Fruit fly (Drosophila melanogaster): ENCODE data around the gene Septin4.

Gene Septin4

DNA sequence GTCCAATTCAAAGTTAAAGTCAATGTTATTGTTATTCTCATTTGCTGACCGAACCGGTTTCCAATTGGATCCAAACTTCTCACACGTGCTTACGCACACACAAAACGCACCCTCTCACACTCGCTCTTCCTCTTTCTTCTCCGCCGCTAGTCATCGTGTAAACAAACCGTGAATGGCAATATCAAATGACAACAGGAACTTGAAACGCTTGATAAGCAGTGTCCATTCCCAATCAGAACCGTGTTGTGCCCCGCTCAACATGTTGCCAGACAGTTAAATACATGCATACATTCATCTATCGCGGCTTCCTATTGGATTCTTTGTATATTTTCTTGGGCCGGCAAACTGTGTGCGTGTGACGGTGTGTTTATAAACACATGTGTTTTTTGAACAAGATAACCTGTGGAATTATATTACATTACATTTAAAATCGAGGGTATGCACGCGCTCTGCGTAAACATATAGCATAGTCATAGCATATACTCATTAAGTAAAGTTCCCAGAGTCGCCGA, 39.2 kb downstream of the Septin4 start (continued):
- TF ChIP-seq CG14860 (GFP tag; IDR thresholded peaks at IDR 0.05; ENCODE audit: partially characterized antibody) (no peak), CG33213 (GFP tag; optimal IDR thresholded peaks at IDR 0.05) (no peak), dmrt11E (tag; optimal IDR thresholded peaks at IDR 0.05) (no peak), CG11504 (tag; optimal IDR thresholded peaks at IDR 0.05) (peak; percentile 99), wor (GFP tag; IDR thresholded peaks at IDR 0.05) (no peak), crp (GFP tag; optimal IDR thresholded peaks at IDR 0.05) (no peak), Dp (GFP tag; optimal IDR thresholded peaks at IDR 0.05) (no peak), eyg (GFP tag; optimal IDR thresholded peaks at IDR 0.05) (no peak), so (GFP tag; IDR thresholded peaks at IDR 0.05) (peak; percentile 72; the same call in 2 of the 3 replicates), Poxn (GFP tag; IDR thresholded peaks at IDR 0.05) (no peak), ATbp (GFP tag; optimal IDR thresholded peaks at IDR 0.05) (no peak), corto (GFP tag; optimal IDR thresholded peaks at IDR 0.05) (no peak), disco-r (GFP tag; optimal IDR thresholded peaks at IDR 0.05) (no peak), CG2678 (tag; optimal IDR thresholded peaks at IDR 0.05) (peak; percentile 39), sima (GFP tag; optimal IDR thresholded peaks at IDR 0.05) (no peak), CG7786 (GFP tag; optimal IDR thresholded peaks at IDR 0.05) (no peak), Gsc (GFP tag; IDR thresholded peaks at IDR 0.05) (no peak), Dll (GFP tag; IDR thresholded peaks at IDR 0.05; ENCODE audit: partially characterized antibody) (0 out of 4 replicates have a peak, but pooled peaks have one; percentile 13), CG30020 (tag; optimal IDR thresholded peaks at IDR 0.05) (no peak), prd (optimal IDR thresholded peaks at IDR 0.05) (no peak), prd (GFP tag; IDR thresholded peaks at IDR 0.05) (no peak), CG8765 (GFP tag; IDR thresholded peaks at IDR 0.05) (no peak), sc (optimal IDR thresholded peaks at IDR 0.05) (no peak), sc (GFP tag; optimal IDR thresholded peaks at IDR 0.05) (no peak), CkIIα-i1 (GFP tag; IDR thresholded peaks at IDR 0.05) (no peak), nerfin-2 (GFP tag; IDR thresholded peaks at IDR 0.05; ENCODE audit: partially characterized antibody) (no peak), CG6175 (GFP tag; IDR thresholded peaks at IDR 0.05) (no peak), CG9817 (tag; optimal IDR thresholded peaks at IDR 0.05) (no peak), usp (GFP tag; optimal IDR thresholded peaks at IDR 0.05) (no peak), MTF-1 (GFP tag; optimal IDR thresholded peaks at IDR 0.05; ENCODE audit: borderline replicate concordance) (peak; percentile 41), CG42726 (GFP tag; IDR thresholded peaks at IDR 0.05; ENCODE audit: partially characterized antibody) (no peak), ac (GFP tag; optimal IDR thresholded peaks at IDR 0.05) (no peak), CG14667 (GFP tag; IDR thresholded peaks at IDR 0.05) (no peak), pho (GFP tag; optimal IDR thresholded peaks at IDR 0.05) (no peak), CG4282 (GFP tag; optimal IDR thresholded peaks at IDR 0.05) (no peak), Taf1 (GFP tag; IDR thresholded peaks at IDR 0.05) (no peak), gro (GFP tag; optimal IDR thresholded peaks at IDR 0.05) (peak; percentile 34), gfzf (GFP tag; optimal IDR thresholded peaks at IDR 0.05) (no peak), CG32772 (GFP tag; IDR thresholded peaks at IDR 0.05) (no peak), Nf-YC (tag; optimal IDR thresholded peaks at IDR 0.05) (peak; percentile 73), H15 (GFP tag; IDR thresholded peaks at IDR 0.05) (no peak), Chrac-16 (GFP tag; optimal IDR thresholded peaks at IDR 0.05) (no peak), CG12219 (GFP tag; optimal IDR thresholded peaks at IDR 0.05) (peak; percentile 41), gcm (GFP tag; optimal IDR thresholded peaks at IDR 0.05) (no peak), tll (GFP tag; optimal IDR thresholded peaks at IDR 0.05) (peak in 1 of 2 experiments; percentile 61), Jarid2 (GFP tag; optimal IDR thresholded peaks at IDR 0.05) (no peak), Ravus (GFP tag; IDR thresholded peaks at IDR 0.05) (no peak), Abd-B (GFP tag; optimal IDR thresholded peaks at IDR 0.05) (no peak), CG16815 (GFP tag; optimal IDR thresholded peaks at IDR 0.05) (no peak), slbo (GFP tag; IDR thresholded peaks at IDR 0.05) (no peak), CG9609 (GFP tag; optimal IDR thresholded peaks at IDR 0.05) (no peak)

Data from whole organism, embryonic.